Worm (Caenorhabditis elegans) whole organism, L3 larva: ENCODE data around the gene clec-168.

Experiments used
- R02D3.7 ChIP-seq: fragments of 150-350 bp; optimal IDR thresholded peaks from 2 replicates; lab custom pipeline; 2014; ENCODE audit warnings: missing biosample characterization, missing genetic modification characterization
- ZK546.5 ChIP-seq: sonication (generic microtip); optimal IDR thresholded peaks from 2 replicates; lab custom pipeline; 2017; ENCODE audit warnings: missing biosample characterization, missing genetic modification characterization
- ceh-16 ChIP-seq: sonication (generic microtip); optimal IDR thresholded peaks from 2 replicates; lab custom pipeline; 2017; ENCODE audit warnings: missing biosample characterization, missing genetic modification characterization
- ceh-28 ChIP-seq: fragments of 150-350 bp; optimal IDR thresholded peaks from 2 replicates; lab custom pipeline; 2014; ENCODE audit warnings: missing biosample characterization, missing genetic modification reagents, missing genetic modification characterization
- egl-27 ChIP-seq: sonication (generic microtip); optimal IDR thresholded peaks from 4 replicates; lab custom pipeline; 2017; ENCODE audit warnings: missing biosample characterization, missing genetic modification reagents, missing genetic modification characterization
- egl-5 ChIP-seq: fragments of 150-350 bp; optimal IDR thresholded peaks from 2 replicates; lab custom pipeline; 2017; ENCODE audit warnings: missing biosample characterization, missing genetic modification reagents, missing genetic modification characterization, inconsistent platforms
- elt-3 ChIP-seq, 3 experiments: fragments of 150-350 bp in 1 of 3; sonication (generic microtip) in 2 of 3; optimal IDR thresholded peaks; 2 replicates in 2 of 3; 4 replicates in 1 of 3; lab custom pipeline; 2014 to 2017; ENCODE audit warnings: missing biosample characterization in 3 of 3, missing genetic modification characterization in 3 of 3
- eor-1 ChIP-seq, 2 experiments: fragments of 150-350 bp; optimal IDR thresholded peaks; 2 replicates each; lab custom pipeline; 2014 to 2018; ENCODE audit warnings: missing biosample characterization in 2 of 2, missing genetic modification characterization in 2 of 2
- fkh-2 ChIP-seq: fragments of 150-350 bp; optimal IDR thresholded peaks from 2 replicates; lab custom pipeline; 2014; ENCODE audit warnings: missing biosample characterization, missing genetic modification reagents, missing genetic modification characterization
- fos-1 ChIP-seq: fragments of 150-350 bp; optimal IDR thresholded peaks from 2 replicates; lab custom pipeline; 2014; ENCODE audit warnings: missing biosample characterization, missing genetic modification characterization
- hmg-11 ChIP-seq: sonication (generic microtip); optimal IDR thresholded peaks from 2 replicates; lab custom pipeline; 2016; ENCODE audit warnings: missing genetic modification characterization, missing compliant biosample characterization
- jun-1 ChIP-seq: fragments of 150-350 bp; optimal IDR thresholded peaks from 2 replicates; lab custom pipeline; 2014; ENCODE audit warnings: missing biosample characterization, missing genetic modification reagents, missing genetic modification characterization
- lin-15B ChIP-seq: fragments of 150-350 bp; optimal IDR thresholded peaks from 2 replicates; lab custom pipeline; 2014; ENCODE audit warnings: missing biosample characterization, missing genetic modification characterization
- lin-39 ChIP-seq: fragments of 150-350 bp; optimal IDR thresholded peaks from 2 replicates; lab custom pipeline; 2018; ENCODE audit warnings: missing biosample characterization, missing genetic modification reagents, missing genetic modification characterization
- lsy-12 ChIP-seq: sonication (generic microtip); optimal IDR thresholded peaks from 2 replicates; lab custom pipeline; 2016; ENCODE audit warnings: mild to moderate bottlenecking, missing genetic modification characterization, missing compliant biosample characterization
- mdl-1 ChIP-seq: fragments of 150-350 bp; optimal IDR thresholded peaks from 2 replicates; lab custom pipeline; 2014; ENCODE audit warnings: missing biosample characterization, missing genetic modification characterization
- mml-1 ChIP-seq: fragments of 150-350 bp; sonication (generic microtip); optimal IDR thresholded peaks from 3 replicates; lab custom pipeline; 2014; ENCODE audit warnings: missing biosample characterization, missing genetic modification characterization
- nfya-1 ChIP-seq: sonication (generic microtip); optimal IDR thresholded peaks from 2 replicates; lab custom pipeline; 2017; ENCODE audit warnings: missing genetic modification characterization, mild to moderate bottlenecking, missing compliant biosample characterization, antibody characterized with exemption, moderate library complexity; ENCODE audit not compliant: insufficient read depth
- nhr-12 ChIP-seq: fragments of 150-350 bp; optimal IDR thresholded peaks from 2 replicates; lab custom pipeline; 2014; ENCODE audit warnings: missing biosample characterization, missing genetic modification characterization
- nhr-23 ChIP-seq: fragments of 150-350 bp; optimal IDR thresholded peaks from 2 replicates; lab custom pipeline; 2014; ENCODE audit warnings: missing biosample characterization, missing genetic modification reagents, missing genetic modification characterization
- nhr-237 ChIP-seq: fragments of 150-350 bp; optimal IDR thresholded peaks from 2 replicates; lab custom pipeline; 2014; ENCODE audit warnings: missing biosample characterization, missing genetic modification characterization
- nhr-28 ChIP-seq: fragments of 150-350 bp; optimal IDR thresholded peaks from 2 replicates; lab custom pipeline; 2014; ENCODE audit warnings: missing biosample characterization, missing genetic modification characterization
- nhr-43 ChIP-seq: sonication (generic microtip); optimal IDR thresholded peaks from 2 replicates; lab custom pipeline; 2016; ENCODE audit warnings: mild to moderate bottlenecking, missing genetic modification characterization, missing compliant biosample characterization; ENCODE audit not compliant: poor library complexity, severe bottlenecking
- nhr-67 ChIP-seq: fragments of 150-350 bp; optimal IDR thresholded peaks from 2 replicates; lab custom pipeline; 2014; ENCODE audit warnings: missing biosample characterization, missing genetic modification characterization
- nhr-76 ChIP-seq: fragments of 150-350 bp; sonication (generic microtip); optimal IDR thresholded peaks from 5 replicates; lab custom pipeline; 2014; ENCODE audit warnings: missing biosample characterization, missing genetic modification characterization
- nhr-77 ChIP-seq: fragments of 150-350 bp; optimal IDR thresholded peaks from 2 replicates; lab custom pipeline; 2014; ENCODE audit warnings: missing biosample characterization, missing genetic modification characterization
- pha-4 ChIP-seq: fragments of 150-350 bp; optimal IDR thresholded peaks from 2 replicates; lab custom pipeline; 2014; ENCODE audit warnings: missing biosample characterization, missing genetic modification reagents, missing genetic modification characterization
- sea-2 ChIP-seq: fragments of 150-350 bp; sonication (generic microtip); optimal IDR thresholded peaks from 4 replicates; lab custom pipeline; 2014; ENCODE audit warnings: missing biosample characterization, missing genetic modification reagents, missing genetic modification characterization
- skn-1 ChIP-seq: fragments of 150-350 bp; optimal IDR thresholded peaks from 2 replicates; lab custom pipeline; 2014; ENCODE audit warnings: missing biosample characterization, missing genetic modification characterization
- tbx-2 ChIP-seq: sonication (generic microtip); optimal IDR thresholded peaks from 2 replicates; lab custom pipeline; 2016; ENCODE audit warnings: mild to moderate bottlenecking, missing genetic modification characterization, missing compliant biosample characterization
- ztf-11 ChIP-seq: fragments of 150-350 bp; optimal IDR thresholded peaks from 2 replicates; lab custom pipeline; 2014; ENCODE audit warnings: missing biosample characterization, missing genetic modification characterization

clec-168 gene

ce11 chrIV:1231589-1231988 lies 25.2 kb upstream of the clec-168 start, which contains the start of gene W09G12.6:
W09G12.6 (plus strand) TSS chrIV:1231889.
- TF ChIP-seq R02D3.7 (tag; lab: Kevin White, UChicago), result no peak
- TF ChIP-seq elt-3 (tag; optimal IDR thresholded peaks at IDR 0.05; lab: Kevin White, UChicago), result no peak
- no peak for TF ChIP-seq lsy-12 (tag; lab: Kevin White, UChicago)
- TF ChIP-seq ceh-28 (tag; lab: Kevin White, UChicago), result no peak
- TF ChIP-seq nhr-28 (tag; lab: Kevin White, UChicago), result no peak
- no peak for TF ChIP-seq fos-1 (tag; lab: Kevin White, UChicago)
- TF ChIP-seq mml-1 (tag; lab: Kevin White, UChicago), result no peak
- no peak for TF ChIP-seq egl-5 (tag; lab: Kevin White, UChicago)
- TF ChIP-seq ZK546.5 (tag; lab: Kevin White, UChicago), result no peak
- no peak for TF ChIP-seq nhr-12 (tag; lab: Kevin White, UChicago)
- no peak for TF ChIP-seq nhr-23 (tag; lab: Kevin White, UChicago)
- TF ChIP-seq nhr-43 (tag; lab: Kevin White, UChicago), result no peak
- TF ChIP-seq egl-27 (tag; lab: Kevin White, UChicago), result no peak
- TF ChIP-seq nfya-1 (tag; lab: Kevin White, UChicago), result no peak

ce11 chrIV:1232419-1233145 lies 24.2 kb upstream of the clec-168 start:
- TF ChIP-seq ceh-16 (tag; lab: Kevin White, UChicago), result no peak
- no peak for TF ChIP-seq tbx-2
- no peak for TF ChIP-seq lin-15B (tag; lab: Kevin White, UChicago)
- TF ChIP-seq ZK546.5 (tag; lab: Kevin White, UChicago), result no peak
- no peak for TF ChIP-seq nhr-67 (tag; lab: Kevin White, UChicago)
- no peak for TF ChIP-seq mdl-1 (tag; lab: Kevin White, UChicago)
- TF ChIP-seq ztf-11 (tag; lab: Kevin White, UChicago), result no peak
- no peak for TF ChIP-seq nhr-76 (tag; lab: Kevin White, UChicago)
- no peak for TF ChIP-seq eor-1 (tag; optimal IDR thresholded peaks at IDR 0.05; lab: Kevin White, UChicago)
- TF ChIP-seq nhr-77 (tag; lab: Kevin White, UChicago), result no peak
- TF ChIP-seq mml-1 (tag; lab: Kevin White, UChicago), result no peak
- no peak for TF ChIP-seq pha-4 (tag; lab: Kevin White, UChicago)
- no peak for TF ChIP-seq fos-1 (tag; lab: Kevin White, UChicago)
- TF ChIP-seq, all 47 proteins: peak for 0

- TF ChIP-seq ceh-28 (tag; lab: Kevin White, UChicago), result peak; percentile 70
- no peak for TF ChIP-seq hmg-11 (tag; lab: Kevin White, UChicago)
Measured at ce11 chrIV:1234780-1235179, 22.0 kb upstream of the clec-168 start.

- TF ChIP-seq ceh-28 (tag; lab: Kevin White, UChicago) (peak; percentile 81), nhr-237 (tag; lab: Kevin White, UChicago) (no peak)
Measured at ce11 chrIV:1235785-1236184, 21.0 kb upstream of the clec-168 start.

ce11 chrIV:1238147-1238546 lies 18.6 kb upstream of the clec-168 start:
- TF ChIP-seq jun-1 (tag; lab: Kevin White, UChicago) (no peak), skn-1 (tag; lab: Kevin White, UChicago) (no peak), nhr-23 (tag; lab: Kevin White, UChicago) (no peak), sea-2 (GFP tag; lab: Kevin White, UChicago) (no peak), lin-39 (no peak), nhr-43 (tag; lab: Kevin White, UChicago) (no peak), fkh-2 (no peak)
